Worm (Caenorhabditis elegans) whole organism, late embryonic: Measurements from ENCODE around the gene T14B4.19.

Experiments
- C08G9.2 ChIP-seq: sonication (generic microtip); optimal IDR thresholded peaks from 2 replicates; lab custom pipeline; 2016; ENCODE audit warnings: mild to moderate bottlenecking, missing genetic modification characterization, moderate library complexity, missing compliant biosample characterization
- K02D7.2 ChIP-seq: sonication (generic microtip); optimal IDR thresholded peaks from 2 replicates; lab custom pipeline; 2017; ENCODE audit warnings: mild to moderate bottlenecking, missing genetic modification characterization, missing compliant biosample characterization
- T23F11.4 ChIP-seq: fragments of 200-800 bp; sonication (Bioruptor generic); optimal IDR thresholded peaks from 2 replicates; lab custom pipeline; 2018; ENCODE audit warnings: mild to moderate bottlenecking, missing genetic modification characterization, missing compliant biosample characterization
- Y22D7AL.16 ChIP-seq: sonication (generic microtip); optimal IDR thresholded peaks from 2 replicates; lab custom pipeline; 2016; ENCODE audit warnings: missing genetic modification characterization, missing compliant biosample characterization
- ceh-14 ChIP-seq: sonication (generic microtip); optimal IDR thresholded peaks from 2 replicates; lab custom pipeline; 2016; ENCODE audit warnings: missing genotype, missing genetic modification characterization, missing compliant biosample characterization
- ceh-2 ChIP-seq: sonication (generic microtip); optimal IDR thresholded peaks from 2 replicates; lab custom pipeline; 2016; ENCODE audit warnings: missing genotype, missing genetic modification characterization, missing compliant biosample characterization
- ceh-22 ChIP-seq: sonication (generic microtip); optimal IDR thresholded peaks from 2 replicates; lab custom pipeline; 2017; ENCODE audit warnings: missing biosample characterization, missing genetic modification characterization
- ceh-24 ChIP-seq: sonication (generic microtip); optimal IDR thresholded peaks from 2 replicates; lab custom pipeline; 2016; ENCODE audit warnings: mild to moderate bottlenecking, missing genetic modification characterization, missing compliant biosample characterization
- ceh-30 ChIP-seq: fragments of 150-350 bp; optimal IDR thresholded peaks from 2 replicates; lab custom pipeline; 2014; ENCODE audit warnings: missing biosample characterization, missing genetic modification characterization
- ceh-31 ChIP-seq: sonication (generic microtip); optimal IDR thresholded peaks from 2 replicates; lab custom pipeline; 2016; ENCODE audit warnings: missing genetic modification characterization, missing compliant biosample characterization
- ceh-34 ChIP-seq: sonication (generic microtip); optimal IDR thresholded peaks from 2 replicates; lab custom pipeline; 2016; ENCODE audit warnings: mild to moderate bottlenecking, missing genetic modification characterization, missing compliant biosample characterization
- ceh-45 ChIP-seq: fragments of 200-800 bp; sonication (Bioruptor generic); IDR thresholded peaks from 2 replicates; pipeline ENCODE4 v1.3.6; 2022; ENCODE audit warnings: missing genetic modification reagents, missing genetic modification characterization, missing compliant biosample characterization
- ceh-48 ChIP-seq: sonication (generic microtip); optimal IDR thresholded peaks from 2 replicates; lab custom pipeline; 2016; ENCODE audit warnings: missing genetic modification characterization, inconsistent platforms, missing compliant biosample characterization
- ceh-9 ChIP-seq: sonication (generic microtip); optimal IDR thresholded peaks from 2 replicates; lab custom pipeline; 2016; ENCODE audit warnings: mild to moderate bottlenecking, missing genetic modification characterization, inconsistent platforms, missing compliant biosample characterization
- che-1 ChIP-seq: sonication (generic microtip); optimal IDR thresholded peaks from 2 replicates; lab custom pipeline; 2016; ENCODE audit warnings: mild to moderate bottlenecking, missing genetic modification characterization, missing compliant biosample characterization
- dmd-4 ChIP-seq: sonication (generic microtip); optimal IDR thresholded peaks from 2 replicates; lab custom pipeline; 2016; ENCODE audit warnings: borderline replicate concordance, missing genetic modification characterization, missing compliant biosample characterization
- elt-2 ChIP-seq: sonication (generic microtip); optimal IDR thresholded peaks from 2 replicates; lab custom pipeline; 2016; ENCODE audit warnings: missing genetic modification reagents, missing genetic modification characterization, missing compliant biosample characterization
- elt-4 ChIP-seq: sonication (generic microtip); optimal IDR thresholded peaks from 2 replicates; lab custom pipeline; 2016; ENCODE audit warnings: missing genetic modification characterization, missing compliant biosample characterization
- ets-4 ChIP-seq: sonication (generic microtip); optimal IDR thresholded peaks from 2 replicates; lab custom pipeline; 2016; ENCODE audit warnings: missing genetic modification characterization, missing compliant biosample characterization
- eyg-1 ChIP-seq: sonication (generic microtip); optimal IDR thresholded peaks from 2 replicates; lab custom pipeline; 2016; ENCODE audit warnings: missing genotype, missing genetic modification characterization, missing compliant biosample characterization
- hlh-13 ChIP-seq: fragments of 200-800 bp; sonication (Bioruptor generic); optimal IDR thresholded peaks from 2 replicates; lab custom pipeline; 2018; ENCODE audit warnings: mild to moderate bottlenecking, missing genetic modification characterization, missing compliant biosample characterization
- hlh-15 ChIP-seq: sonication (generic microtip); optimal IDR thresholded peaks from 2 replicates; lab custom pipeline; 2016; ENCODE audit warnings: missing genetic modification characterization, missing compliant biosample characterization
- hlh-30 ChIP-seq: sonication (generic microtip); optimal IDR thresholded peaks from 2 replicates; lab custom pipeline; 2017; ENCODE audit warnings: antibody characterized with exemption, missing genetic modification characterization, missing compliant biosample characterization; ENCODE audit not compliant: insufficient read depth
- hlh-6 ChIP-seq: sonication (generic microtip); optimal IDR thresholded peaks from 2 replicates; lab custom pipeline; 2016; ENCODE audit warnings: missing genotype, missing genetic modification characterization, missing compliant biosample characterization
- lim-6 ChIP-seq: sonication (generic microtip); optimal IDR thresholded peaks from 2 replicates; lab custom pipeline; 2016; ENCODE audit warnings: missing genetic modification characterization, missing compliant biosample characterization
- lin-11 ChIP-seq: fragments of 200-800 bp; sonication (Bioruptor generic); optimal IDR thresholded peaks from 2 replicates; lab custom pipeline; 2018; ENCODE audit warnings: mild to moderate bottlenecking, missing genetic modification characterization, missing compliant biosample characterization
- nfya-1 ChIP-seq: sonication (generic microtip); optimal IDR thresholded peaks from 2 replicates; lab custom pipeline; 2017; ENCODE audit warnings: missing genetic modification characterization, mild to moderate bottlenecking, missing compliant biosample characterization, antibody characterized with exemption, moderate library complexity
- nhr-11 ChIP-seq: fragments of 150-350 bp; optimal IDR thresholded peaks from 2 replicates; lab custom pipeline; 2014; ENCODE audit warnings: missing biosample characterization, missing genetic modification characterization
- pag-3 ChIP-seq: sonication (generic microtip); optimal IDR thresholded peaks from 2 replicates; lab custom pipeline; 2016; ENCODE audit warnings: missing compliant biosample characterization, missing genetic modification characterization, borderline replicate concordance
- pat-9 ChIP-seq: fragments of 200-800 bp; sonication (Bioruptor generic); optimal IDR thresholded peaks from 2 replicates; lab custom pipeline; 2018; ENCODE audit warnings: mild to moderate bottlenecking, missing genetic modification characterization, moderate library complexity, missing compliant biosample characterization
- pqm-1 ChIP-seq: sonication (generic microtip); optimal IDR thresholded peaks from 2 replicates; lab custom pipeline; 2016; ENCODE audit warnings: missing genetic modification characterization, missing compliant biosample characterization
- pros-1 ChIP-seq: fragments of 150-350 bp; optimal IDR thresholded peaks from 2 replicates; lab custom pipeline; 2014; ENCODE audit warnings: missing biosample characterization, missing genetic modification reagents, missing genetic modification characterization
- rnt-1 ChIP-seq: sonication (generic microtip); optimal IDR thresholded peaks from 2 replicates; lab custom pipeline; 2016; ENCODE audit warnings: missing genetic modification characterization, missing compliant biosample characterization
- sox-2 ChIP-seq: fragments of 200-800 bp; sonication (Bioruptor generic); IDR thresholded peaks from 2 replicates; pipeline ENCODE4 v1.3.6; 2022; ENCODE audit warnings: missing genetic modification reagents, missing genetic modification characterization, missing compliant biosample characterization
- tbx-2 ChIP-seq: sonication (generic microtip); optimal IDR thresholded peaks from 2 replicates; lab custom pipeline; 2016; ENCODE audit warnings: missing genetic modification characterization, missing compliant biosample characterization
- tbx-7 ChIP-seq: sonication (generic microtip); optimal IDR thresholded peaks from 2 replicates; lab custom pipeline; 2016; ENCODE audit warnings: missing genotype, missing genetic modification characterization, missing compliant biosample characterization
- ttx-3 ChIP-seq: sonication (generic microtip); optimal IDR thresholded peaks from 2 replicates; lab custom pipeline; 2016; ENCODE audit warnings: missing genetic modification reagents, missing genetic modification characterization, missing compliant biosample characterization
- unc-3 ChIP-seq, 2 experiments: fragments of 200-800 bp in 1 of 2; sonication (Bioruptor generic) in 1 of 2; sonication (generic microtip) in 1 of 2; conservative IDR thresholded peaks in 1 of 2; optimal IDR thresholded peaks in 1 of 2; 2 replicates each; pipeline versions ENCODE4 v1.3.6 to Lab custom; 2016 to 2022; ENCODE audit warnings: missing compliant biosample characterization in 2 of 2, missing genetic modification characterization in 2 of 2, missing genetic modification reagents in 1 of 2
- unc-42 ChIP-seq: sonication (generic microtip); optimal IDR thresholded peaks from 2 replicates; lab custom pipeline; 2016; ENCODE audit warnings: missing genotype, missing genetic modification characterization, missing compliant biosample characterization
- zip-5 ChIP-seq: sonication (generic microtip); optimal IDR thresholded peaks from 2 replicates; lab custom pipeline; 2016; ENCODE audit warnings: missing genetic modification characterization, missing compliant biosample characterization
- ztf-16 ChIP-seq: sonication (generic microtip); optimal IDR thresholded peaks from 2 replicates; lab custom pipeline; 2017; ENCODE audit warnings: missing genetic modification characterization, missing compliant biosample characterization

The T14B4.19 gene

ce11 chrII:6716638-6717037 lies 3.9 kb upstream of the T14B4.19 start, which contains the start of the genes T14B4.5 and T14B4.20:
TSS of gene T14B4.5 (plus strand) at chrII:6716863.
TSS of gene T14B4.20 (plus strand) at chrII:6716901.
- no peak for TF ChIP-seq tbx-2
- TF ChIP-seq ztf-16 (tag; lab: Kevin White, UChicago), result no peak
- no peak for TF ChIP-seq lin-11
- TF ChIP-seq pag-3 (tag; lab: Kevin White, UChicago), result no peak
- no peak for TF ChIP-seq Y22D7AL.16
- TF ChIP-seq ceh-31, result no peak
- no peak for TF ChIP-seq elt-2 (tag; lab: Kevin White, UChicago)
- no peak for TF ChIP-seq ceh-22
- TF ChIP-seq C08G9.2 (tag; lab: Kevin White, UChicago), result no peak
- no peak for TF ChIP-seq ceh-2
- TF ChIP-seq, all 69 proteins: peak for 0

- no peak for TF ChIP-seq rnt-1 (tag; lab: Kevin White, UChicago)
- TF ChIP-seq hlh-6, result no peak
- no peak for TF ChIP-seq pros-1
- no peak for TF ChIP-seq unc-42 (tag; lab: Kevin White, UChicago)
- TF ChIP-seq pat-9 (tag; lab: Kevin White, UChicago), result no peak
Measured at ce11 chrII:6715853-6716252, 3.1 kb upstream of the T14B4.19 start.

- no peak for TF ChIP-seq pqm-1 (tag; lab: Kevin White, UChicago)
- TF ChIP-seq ceh-9, result no peak
- no peak for TF ChIP-seq unc-3 (GFP tag; conservative IDR thresholded peaks at IDR 0.05; lab: Robert Waterston, UW)
- no peak for TF ChIP-seq unc-3 (tag; optimal IDR thresholded peaks at IDR 0.05; lab: Kevin White, UChicago)
- TF ChIP-seq rnt-1 (tag; lab: Kevin White, UChicago), result no peak
- TF ChIP-seq ceh-22, result no peak
- no peak for TF ChIP-seq ets-4 (tag; lab: Kevin White, UChicago)
- TF ChIP-seq elt-2 (tag; lab: Kevin White, UChicago), result no peak
- TF ChIP-seq pros-1, result no peak
- TF ChIP-seq sox-2 (GFP tag; lab: Robert Waterston, UW), result no peak
- TF ChIP-seq hlh-30 (tag; lab: Kevin White, UChicago), result no peak
- TF ChIP-seq ceh-48, result no peak
- TF ChIP-seq ttx-3 (tag; lab: Kevin White, UChicago), result no peak
- no peak for TF ChIP-seq tbx-2
- TF ChIP-seq dmd-4 (tag; lab: Kevin White, UChicago), result no peak
- TF ChIP-seq tbx-7 (tag; lab: Kevin White, UChicago), result no peak
- no peak for TF ChIP-seq ceh-45
- no peak for TF ChIP-seq pat-9 (tag; lab: Kevin White, UChicago)
Measured at ce11 chrII:6713832-6714342, 1.2 kb upstream of the T14B4.19 start, which contains the start of gene dpy-2. TSS of gene dpy-2 (plus strand) at chrII:6714292.

- TF ChIP-seq hlh-15 (tag; lab: Kevin White, UChicago) (no peak), eyg-1 (tag; lab: Kevin White, UChicago) (no peak), K02D7.2 (tag; lab: Kevin White, UChicago) (no peak), ceh-30 (tag; lab: Kevin White, UChicago) (no peak), hlh-13 (GFP tag; lab: Kevin White, UChicago) (no peak), T23F11.4 (GFP tag; lab: Kevin White, UChicago) (no peak), zip-5 (tag; lab: Kevin White, UChicago) (no peak), lim-6 (tag; lab: Kevin White, UChicago) (no peak), pqm-1 (tag; lab: Kevin White, UChicago) (no peak), elt-4 (tag; lab: Kevin White, UChicago) (no peak), ceh-24 (tag; lab: Kevin White, UChicago) (no peak), ceh-9 (no peak), rnt-1 (tag; lab: Kevin White, UChicago) (no peak), che-1 (no peak), nfya-1 (tag; lab: Kevin White, UChicago) (no peak), nhr-11 (tag; lab: Kevin White, UChicago) (no peak), pag-3 (tag; lab: Kevin White, UChicago) (no peak), ceh-14 (tag; lab: Kevin White, UChicago) (no peak), dmd-4 (tag; lab: Kevin White, UChicago) (no peak), ceh-34 (no peak)
Measured at ce11 chrII:6713003-6713402, 272 bp upstream of the T14B4.19 start.
